Fruit fly (Drosophila melanogaster): ENCODE data around the gene Mi-2.

Mi-2 gene

DNA sequence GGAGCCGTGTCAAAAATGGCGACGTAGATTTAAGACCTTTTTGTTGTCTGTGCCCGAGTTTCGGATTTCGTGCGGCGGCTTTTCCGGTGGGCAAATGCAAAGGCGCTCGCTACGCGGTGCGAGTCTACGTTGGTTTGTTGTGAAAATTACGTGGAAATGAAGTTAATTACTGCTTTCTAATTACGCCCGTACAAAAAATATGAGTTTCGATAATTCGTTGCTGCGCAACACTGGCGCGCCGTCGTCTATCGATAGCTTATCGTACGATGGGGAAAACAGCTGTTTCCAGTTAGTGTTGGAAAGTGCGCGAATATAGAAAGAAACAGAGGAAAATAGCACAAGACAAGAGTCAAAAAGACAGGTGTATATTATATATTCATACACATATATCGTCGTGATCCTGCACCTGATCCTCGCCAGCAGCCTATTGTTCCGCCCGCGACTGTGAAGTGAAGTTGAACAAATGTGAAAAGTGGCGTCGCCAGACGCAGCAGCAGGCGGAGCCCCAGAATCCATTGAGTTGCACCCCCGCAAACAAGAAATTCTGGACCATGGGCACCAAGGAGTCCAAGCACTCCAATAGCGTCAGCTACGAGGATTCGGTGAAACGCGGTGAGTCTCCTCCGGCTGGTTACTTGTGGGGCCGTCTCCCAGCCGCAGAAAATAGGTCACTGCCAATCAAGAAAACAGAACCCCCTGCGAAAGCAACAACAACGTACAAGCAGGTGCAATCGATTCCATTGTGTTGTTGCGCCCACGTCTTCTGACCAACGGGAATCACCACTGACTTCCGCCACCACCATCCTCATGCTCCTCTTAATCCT lies 39.0 kb downstream of the Mi-2 start, which contains the start of the genes Rab8 and Usp32:
TSS of gene Rab8 (minus strand) at position 236 of the 824 bp plus-strand sequence.
TSS of gene Usp32 (plus strand) at position 297 of the 824 bp plus-strand sequence.
- TF ChIP-seq noc (tag; optimal IDR thresholded peaks at IDR 0.05): peak; percentile 74

DNA sequence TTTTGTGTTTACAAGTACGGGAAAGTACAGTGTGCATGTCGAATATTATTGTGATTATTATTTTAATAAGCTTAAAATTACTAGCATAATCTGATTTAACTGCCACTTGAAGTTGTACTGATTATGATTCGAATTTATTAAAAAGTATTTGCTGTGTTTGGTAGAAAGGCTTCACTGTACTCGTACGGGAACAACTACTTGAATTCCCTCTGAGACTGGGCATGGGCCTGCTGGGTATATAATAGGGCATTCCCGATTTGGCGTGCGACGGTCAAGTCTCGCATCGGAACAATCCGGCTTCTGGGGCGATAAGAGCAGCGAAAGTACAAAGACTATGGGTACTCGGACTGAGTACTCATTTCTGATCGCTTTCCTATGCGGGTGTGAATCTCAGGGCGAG lies 40.3 kb downstream of the Mi-2 start:
- no peak for TF ChIP-seq noc (tag; optimal IDR thresholded peaks at IDR 0.05)

DNA sequence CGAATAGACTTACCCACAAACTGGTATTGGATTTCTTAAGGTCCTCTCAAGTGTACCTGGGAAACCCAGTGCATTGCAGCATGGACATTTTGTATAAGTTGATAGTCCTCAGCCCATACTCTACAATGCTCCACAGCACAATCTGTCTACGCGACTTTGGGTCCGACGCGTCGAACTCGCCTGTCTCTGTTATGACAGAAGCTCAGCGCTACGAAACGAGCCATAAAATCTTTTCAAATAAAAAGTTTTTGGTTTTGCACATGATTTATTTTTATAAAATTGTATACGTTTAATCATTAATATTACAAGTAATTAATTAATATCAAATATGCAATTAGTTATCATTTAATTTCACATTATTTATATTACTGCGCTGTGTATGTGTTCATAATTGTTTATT lies 42.8 kb downstream of the Mi-2 start:
- TF ChIP-seq noc (tag; optimal IDR thresholded peaks at IDR 0.05): no peak

DNA sequence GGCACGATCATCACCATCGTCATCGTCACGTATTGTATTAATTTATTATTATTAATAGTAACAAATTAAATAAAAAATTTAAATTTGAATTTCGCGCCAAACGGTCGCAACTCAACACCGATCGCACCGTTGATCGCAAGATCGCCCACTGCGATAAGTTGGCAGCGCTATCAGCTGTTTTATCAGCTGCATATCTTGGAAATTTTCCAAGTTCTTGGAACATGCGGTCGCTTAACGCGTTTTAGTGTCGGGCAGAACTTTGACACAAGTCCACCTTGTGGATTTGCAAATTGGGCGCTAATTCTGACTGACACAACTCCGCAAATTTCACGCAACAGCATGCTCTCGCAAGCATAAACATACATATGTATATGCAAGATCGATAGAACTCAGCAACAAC lies 48.8 kb downstream of the Mi-2 start:
- peak; percentile 34 for TF ChIP-seq noc (tag; optimal IDR thresholded peaks at IDR 0.05)

DNA sequence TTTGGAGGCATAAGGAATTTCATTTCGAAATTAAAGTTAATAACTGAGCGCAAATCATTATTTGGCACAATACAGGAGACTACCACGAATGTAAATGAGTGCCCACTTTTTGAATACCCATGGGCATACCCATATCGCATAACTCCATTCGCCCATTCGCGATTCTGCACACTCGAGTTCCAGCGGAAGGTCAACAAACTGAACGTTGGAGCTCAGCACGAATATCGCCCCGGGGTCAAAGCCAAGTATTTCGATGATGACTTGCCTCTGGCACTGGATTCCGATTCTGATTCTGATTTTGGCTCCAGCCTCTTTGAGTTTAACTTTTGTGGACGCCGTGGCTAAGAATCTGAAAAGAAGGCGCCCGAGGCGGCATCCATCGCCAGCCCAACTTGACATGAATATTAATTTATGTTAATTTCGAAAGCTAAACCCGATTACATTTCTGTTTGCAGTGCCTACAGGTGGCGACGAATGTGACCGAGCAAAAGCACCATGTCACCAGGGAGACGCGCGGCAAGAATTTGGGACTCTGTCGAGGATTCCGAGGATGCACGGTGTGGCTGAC lies 52.0 kb downstream of the Mi-2 start:
- no peak for TF ChIP-seq noc (tag; optimal IDR thresholded peaks at IDR 0.05)

DNA sequence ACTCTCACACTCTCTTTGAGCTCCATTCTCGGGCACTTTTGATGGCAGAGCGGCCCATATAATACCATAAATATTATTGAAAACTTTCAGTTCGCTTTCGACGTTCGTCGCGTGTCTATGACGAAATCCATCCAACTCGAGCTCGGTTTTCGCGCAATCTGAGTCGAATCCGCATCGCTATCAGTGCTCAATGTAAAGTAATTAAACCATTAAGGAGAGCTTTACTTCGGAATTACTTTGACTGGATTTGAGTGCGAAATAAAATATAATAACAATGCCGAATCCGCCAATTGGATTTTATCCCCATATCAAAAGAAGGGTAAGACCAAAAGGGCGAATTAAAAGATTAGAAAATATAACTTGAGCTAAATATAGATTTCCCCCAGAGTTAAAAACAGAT lies 61.9 kb downstream of the Mi-2 start:
- TF ChIP-seq noc (tag; optimal IDR thresholded peaks at IDR 0.05): no peak

DNA sequence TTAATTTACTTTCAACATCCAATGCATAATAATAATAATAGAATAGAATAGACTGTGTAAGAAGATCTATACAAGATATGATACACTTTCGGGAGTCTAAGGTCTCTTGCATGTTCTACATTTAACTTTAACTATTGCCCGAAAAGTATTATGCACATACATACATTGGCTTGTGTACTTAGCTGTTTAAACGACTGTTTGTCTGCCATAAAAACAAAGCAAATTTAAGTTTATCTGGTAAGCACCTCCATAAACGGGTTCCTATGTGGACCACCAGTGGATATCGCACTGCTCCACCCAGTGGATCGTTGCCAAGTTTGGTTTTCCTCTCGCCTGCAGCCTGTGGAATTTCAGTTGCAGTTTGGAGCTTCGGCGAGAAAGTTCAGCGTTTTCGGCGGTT lies 63.1 kb downstream of the Mi-2 start:
- peak; percentile 33 for TF ChIP-seq noc (tag; optimal IDR thresholded peaks at IDR 0.05)

DNA sequence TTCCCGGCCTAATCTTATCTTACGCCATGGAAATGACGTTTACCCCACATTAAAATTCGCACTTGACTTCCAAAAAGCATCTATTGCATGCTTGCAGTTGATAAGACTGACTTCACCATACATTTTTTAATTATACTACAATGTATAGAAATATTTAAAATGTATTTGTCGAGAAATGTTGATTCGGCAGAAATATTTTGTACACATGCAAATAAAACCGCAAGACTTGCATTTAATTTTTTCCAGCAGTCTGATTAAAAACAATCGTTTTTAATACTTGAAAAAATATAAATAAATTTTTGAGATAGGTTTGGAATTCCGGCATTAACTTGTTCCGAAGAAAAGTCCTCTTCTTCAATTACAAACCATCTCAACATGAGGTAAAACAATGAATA lies 64.1 kb downstream of the Mi-2 start:
- TF ChIP-seq noc (tag; optimal IDR thresholded peaks at IDR 0.05): no peak

DNA sequence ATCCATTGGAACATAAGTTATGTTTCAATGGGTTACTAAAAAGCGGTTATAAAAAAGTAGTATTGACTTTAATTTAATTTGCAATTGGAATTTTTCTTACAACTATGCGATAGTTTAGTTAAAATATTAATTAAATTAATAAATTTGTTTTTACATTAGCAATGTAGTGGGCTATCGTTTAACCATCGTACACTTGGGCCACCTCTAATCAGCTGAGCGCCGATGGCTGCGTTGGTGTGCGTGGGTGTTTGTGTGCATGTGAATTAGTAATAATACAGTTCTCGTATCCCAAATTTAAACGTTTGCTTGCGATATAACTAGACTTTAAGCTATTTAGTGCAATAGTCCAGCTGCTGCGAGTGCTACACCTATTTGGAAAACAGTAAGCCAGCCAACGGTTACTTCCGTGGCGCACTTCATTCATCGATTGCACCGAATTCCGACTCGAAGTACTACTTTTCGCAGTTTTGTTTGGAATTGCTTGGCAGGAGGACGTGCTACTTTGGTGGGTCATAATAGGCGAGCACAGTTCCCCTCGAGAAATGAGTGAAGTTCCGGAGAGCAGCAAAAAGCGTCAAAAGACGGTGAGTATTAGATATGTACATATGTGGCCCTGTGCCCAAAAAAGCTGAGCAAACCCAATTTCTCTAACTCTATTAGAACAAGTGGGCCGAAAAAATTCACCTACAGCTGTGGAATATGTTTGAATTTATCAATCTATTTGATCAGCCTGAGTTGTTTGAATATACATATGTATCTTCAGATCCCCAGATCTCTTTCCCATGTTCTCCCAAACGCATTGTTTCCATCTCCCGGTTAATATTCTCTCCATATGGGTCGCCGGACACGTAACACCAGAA lies 64.7 kb downstream of the Mi-2 start, which contains the start of gene Papss:
TSS of gene Papss (plus strand) at position 247 of the 860 bp plus-strand sequence.
- TF ChIP-seq noc (tag; optimal IDR thresholded peaks at IDR 0.05): peak; percentile 82

DNA sequence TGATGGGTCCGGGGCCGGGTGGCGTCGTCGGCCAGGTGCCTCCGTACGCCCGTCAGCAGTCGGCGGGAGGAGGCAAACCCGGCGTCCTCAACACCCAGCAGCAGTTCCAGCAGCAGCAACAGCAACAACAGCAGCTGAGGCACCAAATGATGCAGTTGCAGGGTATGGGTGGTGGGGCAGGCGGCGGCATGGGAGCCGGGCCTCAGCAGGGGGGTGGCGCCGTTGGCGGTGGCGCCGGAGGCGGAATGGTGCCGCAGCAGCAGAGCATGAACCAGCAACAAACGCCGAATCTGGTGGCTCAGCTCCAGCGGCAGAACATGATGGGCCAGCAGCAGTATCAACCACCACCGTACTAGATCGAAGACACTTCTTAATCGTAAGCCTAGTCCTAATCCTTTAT lies 65.5 kb downstream of the Mi-2 start:
- no peak for TF ChIP-seq noc (tag; optimal IDR thresholded peaks at IDR 0.05)

DNA sequence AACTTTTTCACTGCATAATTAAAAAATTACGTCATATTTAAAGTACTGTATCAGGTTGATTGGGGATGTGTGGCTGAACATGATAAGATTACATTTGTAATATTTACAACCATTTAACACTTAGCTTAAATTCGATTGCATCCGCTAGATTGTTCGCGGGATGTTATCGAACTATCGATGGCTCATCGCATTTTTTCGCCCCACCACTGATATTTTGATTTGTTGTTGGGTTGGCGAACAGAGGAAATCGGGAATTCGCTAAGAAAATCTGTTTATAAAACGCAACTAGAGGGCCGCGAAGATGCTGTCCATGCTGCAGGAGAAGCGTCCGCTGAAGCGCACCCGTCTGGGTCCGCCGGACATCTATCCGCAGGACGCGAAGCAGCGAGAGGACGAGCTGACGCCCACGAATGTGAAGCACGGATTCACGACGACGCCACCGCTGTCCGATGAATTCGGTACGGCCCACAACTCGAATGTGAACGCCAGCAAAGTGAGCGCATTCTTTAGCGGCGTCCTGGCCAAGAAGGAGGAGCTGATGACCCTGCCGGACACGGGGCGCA lies 73.6 kb downstream of the Mi-2 start, which contains the start of gene kto:
TSS of gene kto (plus strand) at position 240 of the 563 bp plus-strand sequence.
- TF ChIP-seq noc (tag; optimal IDR thresholded peaks at IDR 0.05): no peak

DNA sequence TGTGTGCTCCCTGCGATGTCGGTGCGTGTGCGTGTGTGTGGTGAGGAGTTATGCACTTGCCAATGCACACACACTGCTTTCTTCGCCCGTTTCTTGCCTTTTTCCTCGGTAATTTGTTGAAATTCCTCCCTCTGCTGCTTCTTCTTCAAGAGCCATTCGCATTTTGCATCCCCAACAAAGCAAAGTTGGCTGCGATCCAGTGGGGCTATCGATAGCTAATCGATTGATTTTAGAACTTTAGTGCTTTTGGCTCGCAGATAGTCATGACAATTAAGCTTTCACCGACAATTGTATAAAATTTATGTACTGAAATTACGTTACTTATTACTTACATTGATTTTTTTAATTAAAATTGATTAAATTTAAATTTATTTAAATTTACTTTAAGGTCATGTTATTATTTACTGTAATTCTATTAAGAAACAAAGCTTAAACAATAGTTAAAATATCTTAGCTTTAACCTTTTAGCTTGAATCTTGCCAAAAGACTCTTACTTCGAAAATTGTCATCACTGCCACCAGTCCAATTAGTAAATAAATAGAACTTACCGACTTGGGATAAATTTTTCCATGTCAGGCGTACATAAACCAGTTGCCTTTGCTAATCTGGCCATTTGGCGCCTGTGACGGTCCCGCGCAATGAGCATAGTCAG lies 75.7 kb downstream of the Mi-2 start, which contains the start of the genes trc and CG32221:
TSS of gene trc (minus strand) at position 162 of the 652 bp plus-strand sequence.
TSS of gene CG32221 (plus strand) at position 528 of the 652 bp plus-strand sequence.
- no peak for TF ChIP-seq noc (tag; optimal IDR thresholded peaks at IDR 0.05)

DNA sequence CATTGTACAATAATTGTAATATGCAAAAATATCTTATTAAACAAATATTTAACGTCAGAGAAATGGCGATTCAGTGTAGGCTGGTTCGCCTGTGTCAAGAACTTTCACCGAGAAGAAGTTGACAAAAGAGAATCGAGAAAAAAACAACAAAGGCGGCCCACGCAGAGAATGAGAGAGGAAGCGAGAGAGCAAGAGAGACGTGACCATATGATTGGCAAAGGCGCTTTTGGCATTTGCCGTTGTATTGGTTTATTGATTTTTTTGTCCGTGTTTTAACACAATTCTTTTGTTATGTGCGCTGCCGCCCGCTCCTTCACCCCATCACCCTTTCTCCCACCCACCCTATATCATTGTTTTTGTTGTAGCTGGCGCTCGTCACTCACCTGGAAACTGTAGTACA lies 76.8 kb downstream of the Mi-2 start:
- no peak for TF ChIP-seq noc (tag; optimal IDR thresholded peaks at IDR 0.05)
